Worm (Caenorhabditis elegans) whole organism, L3 larva: ENCODE data around the gene C30G7.2.

Source experiments
- ceh-9 ChIP-seq: sonication (generic microtip); optimal IDR thresholded peaks from 2 replicates; lab custom pipeline; 2018; ENCODE audit warnings: missing biosample characterization, missing genetic modification characterization
- elt-2 ChIP-seq: sonication (generic microtip); optimal IDR thresholded peaks from 2 replicates; lab custom pipeline; 2016; ENCODE audit warnings: missing genetic modification reagents, mild to moderate bottlenecking, missing genetic modification characterization, missing compliant biosample characterization
- elt-3 ChIP-seq, 3 experiments: fragments of 150-350 bp in 1 of 3; sonication (generic microtip) in 2 of 3; optimal IDR thresholded peaks; 2 replicates in 2 of 3; 4 replicates in 1 of 3; lab custom pipeline; 2014 to 2017; ENCODE audit warnings: missing biosample characterization in 3 of 3, missing genetic modification characterization in 3 of 3
- fos-1 ChIP-seq: fragments of 150-350 bp; optimal IDR thresholded peaks from 2 replicates; lab custom pipeline; 2014; ENCODE audit warnings: missing biosample characterization, missing genetic modification characterization
- nfya-1 ChIP-seq: sonication (generic microtip); optimal IDR thresholded peaks from 2 replicates; lab custom pipeline; 2017; ENCODE audit warnings: missing genetic modification characterization, mild to moderate bottlenecking, missing compliant biosample characterization, antibody characterized with exemption, moderate library complexity; ENCODE audit not compliant: insufficient read depth
- nhr-12 ChIP-seq: fragments of 150-350 bp; optimal IDR thresholded peaks from 2 replicates; lab custom pipeline; 2014; ENCODE audit warnings: missing biosample characterization, missing genetic modification characterization
- nhr-237 ChIP-seq: fragments of 150-350 bp; optimal IDR thresholded peaks from 2 replicates; lab custom pipeline; 2014; ENCODE audit warnings: missing biosample characterization, missing genetic modification characterization
- nhr-28 ChIP-seq: fragments of 150-350 bp; optimal IDR thresholded peaks from 2 replicates; lab custom pipeline; 2014; ENCODE audit warnings: missing biosample characterization, missing genetic modification characterization
- sea-2 ChIP-seq: fragments of 150-350 bp; sonication (generic microtip); optimal IDR thresholded peaks from 4 replicates; lab custom pipeline; 2014; ENCODE audit warnings: missing biosample characterization, missing genetic modification reagents, missing genetic modification characterization
- snpc-4 ChIP-seq: fragments of 150-350 bp; optimal IDR thresholded peaks from 2 replicates; lab custom pipeline; 2014; ENCODE audit warnings: missing biosample characterization, missing genetic modification characterization
- unc-39 ChIP-seq: sonication (generic microtip); optimal IDR thresholded peaks from 4 replicates; lab custom pipeline; 2017; ENCODE audit warnings: missing biosample characterization, missing genetic modification characterization
- ztf-11 ChIP-seq: fragments of 150-350 bp; optimal IDR thresholded peaks from 2 replicates; lab custom pipeline; 2014; ENCODE audit warnings: missing biosample characterization, missing genetic modification characterization
- ztf-4 ChIP-seq: fragments of 150-350 bp; optimal IDR thresholded peaks from 2 replicates; lab custom pipeline; 2014; ENCODE audit warnings: missing biosample characterization, missing genetic modification characterization

- no peak for TF ChIP-seq ceh-9
- no peak for TF ChIP-seq nhr-12
- TF ChIP-seq fos-1, result no peak
- TF ChIP-seq ztf-11 (tag; lab: Kevin White, UChicago), result no peak
- TF ChIP-seq nhr-28 (tag; lab: Kevin White, UChicago), result no peak
- no peak for TF ChIP-seq nfya-1
- TF ChIP-seq snpc-4 (tag; lab: Kevin White, UChicago), result no peak
- TF ChIP-seq sea-2, result no peak
- no peak for TF ChIP-seq elt-3 (tag; optimal IDR thresholded peaks at IDR 0.05; lab: Kevin White, UChicago)
- no peak for TF ChIP-seq unc-39 (tag; lab: Kevin White, UChicago)
- no peak for TF ChIP-seq ztf-4
- no peak for TF ChIP-seq nhr-237
- no peak for TF ChIP-seq elt-2 (tag; lab: Kevin White, UChicago)
These were observed 43.2 kb downstream of the C30G7.2 start, which contains the start of gene xbx-1 for ce11 chrV:14979937-14980336.
